Fruit fly (Drosophila melanogaster) Kc167 (cell line): Measurements from ENCODE around the gene CG7568.

Source experiments
- Myc ChIP-seq: fragments of >200 bp; optimal IDR thresholded peaks from 2 replicates; lab custom pipeline; 2017; ENCODE audit warnings: missing external identifiers
- Sin3A ChIP-seq: fragments of >200 bp; optimal IDR thresholded peaks from 2 replicates; lab custom pipeline; 2018; ENCODE audit warnings: missing external identifiers
- h ChIP-seq: fragments of >200 bp; optimal IDR thresholded peaks from 3 replicates; lab custom pipeline; 2018; ENCODE audit warnings: missing external identifiers
- insv ChIP-seq: fragments of >200 bp; optimal IDR thresholded peaks from 3 replicates; lab custom pipeline; 2018; ENCODE audit warnings: missing external identifiers
- psq ChIP-seq: fragments of >200 bp; optimal IDR thresholded peaks from 2 replicates; lab custom pipeline; 2017; ENCODE audit warnings: missing external identifiers
- ttk ChIP-seq: sonication (Bioruptor generic); optimal IDR thresholded peaks from 2 replicates; lab custom pipeline; 2017; ENCODE audit warnings: missing external identifiers

CG7568 gene

DNA sequence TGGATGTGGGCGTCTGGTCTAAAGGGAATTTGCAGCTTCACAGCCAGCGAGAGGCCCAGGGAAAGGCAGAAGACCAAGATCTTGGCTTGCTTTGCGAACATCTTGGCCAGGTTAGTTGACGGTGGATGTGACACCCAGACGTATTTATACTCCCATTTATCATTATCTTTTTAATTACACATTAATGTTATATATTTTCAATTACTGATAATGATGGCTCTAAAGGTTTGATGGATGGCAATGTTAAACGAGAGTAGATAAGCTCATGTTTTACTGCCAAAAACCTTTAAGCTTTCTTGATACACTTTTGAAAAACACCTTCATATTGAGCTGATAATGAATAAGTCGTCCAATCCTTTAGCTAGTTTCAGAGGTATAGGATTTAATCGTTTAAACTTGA lies 11.0 kb downstream of the CG7568 start, which contains the start of gene CG11470:
Gene CG11470 (minus strand): TSS at position 101 of the 400 bp plus-strand sequence.
- TF ChIP-seq Sin3A (lab: Kevin White, UChicago), result no peak
- no peak for TF ChIP-seq ttk (lab: Kevin White, UChicago)
- no peak for TF ChIP-seq h (lab: Kevin White, UChicago)
- TF ChIP-seq psq (lab: Kevin White, UChicago), result no peak
- no peak for TF ChIP-seq Myc
- TF ChIP-seq insv (lab: Kevin White, UChicago), result no peak

DNA sequence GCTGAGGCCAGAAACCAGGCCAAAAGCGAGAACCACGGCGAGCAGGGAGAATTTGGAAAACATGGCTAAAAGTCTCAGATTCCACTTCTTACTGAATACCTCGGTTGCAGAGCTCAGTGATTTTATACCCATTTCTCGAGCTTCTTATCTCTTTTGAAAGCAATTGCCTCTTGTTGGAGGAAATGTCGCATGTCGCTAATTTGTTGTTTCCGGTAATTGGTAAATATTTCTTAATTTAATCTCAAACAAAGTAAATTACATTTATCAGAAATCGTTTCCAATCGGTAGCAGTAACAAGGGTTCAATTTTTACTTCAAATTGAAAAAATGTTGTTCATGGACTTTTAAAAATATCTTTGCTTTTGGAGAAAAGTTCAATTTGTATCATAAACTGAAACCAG lies 12.7 kb downstream of the CG7568 start, which contains the start of gene CG7567:
Gene CG7567 (minus strand): TSS at position 101 of the 400 bp plus-strand sequence.
- TF ChIP-seq Sin3A (lab: Kevin White, UChicago) (no peak), ttk (lab: Kevin White, UChicago) (no peak), insv (lab: Kevin White, UChicago) (no peak), h (lab: Kevin White, UChicago) (no peak), psq (lab: Kevin White, UChicago) (no peak), Myc (no peak)

DNA sequence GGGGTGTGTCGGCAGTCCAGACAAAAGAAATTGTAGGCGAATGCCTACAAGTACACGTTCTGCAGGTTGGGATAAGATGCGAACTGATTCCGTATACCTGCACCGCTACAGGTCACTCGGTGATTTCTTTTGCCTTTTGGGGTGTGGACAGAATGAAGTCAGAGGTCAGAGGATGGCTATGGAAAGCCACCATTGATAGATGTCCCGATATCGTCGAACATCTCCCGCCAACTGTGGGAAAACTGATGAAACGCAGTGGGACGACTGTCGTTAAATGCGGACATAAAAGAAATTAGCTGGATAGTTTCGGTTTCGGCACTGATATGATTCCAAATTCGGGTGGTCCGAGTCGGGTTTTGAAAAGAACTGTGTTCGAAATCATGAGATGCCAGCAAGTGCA lies 13.9 kb downstream of the CG7568 start:
- TF ChIP-seq Sin3A (lab: Kevin White, UChicago) (no peak), Myc (no peak), psq (lab: Kevin White, UChicago) (no peak), h (lab: Kevin White, UChicago) (no peak), insv (lab: Kevin White, UChicago) (no peak), ttk (lab: Kevin White, UChicago) (no peak)

DNA sequence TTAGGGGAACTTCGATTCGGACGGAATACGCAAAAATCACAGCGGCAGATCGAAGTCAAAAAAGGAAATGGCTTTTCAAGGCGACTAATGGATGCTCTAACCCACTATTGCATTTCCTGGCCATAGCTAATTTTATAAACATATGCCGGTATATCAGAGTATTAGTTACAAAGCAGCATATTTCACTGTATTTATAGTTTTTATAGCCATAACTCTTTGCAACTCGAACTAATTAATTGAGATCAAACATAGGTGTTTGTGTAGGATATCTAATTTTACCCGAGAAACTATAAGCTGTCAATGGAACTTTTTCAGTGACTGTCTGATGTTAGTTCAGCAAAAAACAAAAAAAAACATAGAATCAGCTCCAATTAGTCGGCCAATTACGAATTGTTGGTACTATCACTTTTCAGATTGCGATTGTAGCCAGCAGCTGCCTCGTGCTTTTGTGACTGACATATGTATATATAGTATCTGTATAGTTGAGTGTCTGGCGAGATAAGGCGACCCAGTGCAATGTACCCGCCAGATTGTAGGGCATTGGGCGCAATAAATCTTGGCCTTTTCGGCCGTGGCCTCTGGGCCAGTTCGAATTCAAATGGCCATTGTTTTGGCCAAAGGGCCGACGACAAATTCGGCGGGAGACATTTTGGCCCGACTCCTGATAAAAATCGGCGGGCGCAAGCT lies 15.5 kb downstream of the CG7568 start:
- TF ChIP-seq ttk (lab: Kevin White, UChicago) (no peak), Myc (no peak), Sin3A (lab: Kevin White, UChicago) (no peak), insv (lab: Kevin White, UChicago) (no peak), h (lab: Kevin White, UChicago) (no peak), psq (lab: Kevin White, UChicago) (no peak)

DNA sequence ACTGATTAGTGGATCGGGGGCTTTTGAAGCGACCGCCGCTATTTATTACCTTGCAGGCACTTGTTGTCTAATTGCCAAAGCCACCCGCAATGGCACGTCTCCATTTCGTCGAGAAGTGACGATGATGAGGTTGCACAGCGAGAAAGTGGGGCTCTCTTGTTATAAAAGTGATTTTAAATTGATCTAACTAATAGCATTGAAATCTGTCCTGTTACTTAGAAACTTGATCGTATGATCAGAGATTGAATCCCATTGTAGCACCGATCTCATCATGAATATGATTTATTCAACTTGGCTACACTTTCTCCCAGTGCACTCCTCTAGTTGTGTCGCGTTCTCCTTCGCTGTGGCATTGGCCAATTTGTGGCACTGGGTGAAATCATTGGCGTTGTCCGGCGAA lies 16.4 kb downstream of the CG7568 start:
- no peak for TF ChIP-seq Sin3A (lab: Kevin White, UChicago)
- TF ChIP-seq psq (lab: Kevin White, UChicago), result no peak
- TF ChIP-seq h (lab: Kevin White, UChicago), result no peak
- no peak for TF ChIP-seq insv (lab: Kevin White, UChicago)
- no peak for TF ChIP-seq Myc
- TF ChIP-seq ttk (lab: Kevin White, UChicago), result no peak

DNA sequence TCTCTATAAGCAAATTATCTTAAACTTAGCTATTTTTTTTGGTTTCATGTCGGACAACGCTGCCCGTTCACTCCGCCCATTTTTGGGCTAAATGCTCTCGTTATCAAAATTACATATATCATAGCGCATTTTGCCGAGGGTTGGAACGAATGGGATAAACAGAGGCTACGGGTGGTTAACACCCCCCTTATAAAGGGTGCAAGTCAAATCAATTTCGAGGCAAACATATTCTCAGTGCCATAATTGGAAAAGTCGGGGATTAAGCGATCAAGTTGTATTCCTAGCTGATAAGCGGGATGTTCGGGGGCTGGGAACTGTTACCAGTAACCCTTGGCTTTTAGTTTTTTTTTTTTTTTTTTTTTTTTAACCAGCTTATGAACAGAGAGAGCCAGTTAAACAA lies 17.4 kb downstream of the CG7568 start:
- no peak for TF ChIP-seq ttk (lab: Kevin White, UChicago)
- no peak for TF ChIP-seq psq (lab: Kevin White, UChicago)
- no peak for TF ChIP-seq insv (lab: Kevin White, UChicago)
- no peak for TF ChIP-seq Sin3A (lab: Kevin White, UChicago)
- TF ChIP-seq Myc, result no peak
- TF ChIP-seq h (lab: Kevin White, UChicago), result no peak

DNA sequence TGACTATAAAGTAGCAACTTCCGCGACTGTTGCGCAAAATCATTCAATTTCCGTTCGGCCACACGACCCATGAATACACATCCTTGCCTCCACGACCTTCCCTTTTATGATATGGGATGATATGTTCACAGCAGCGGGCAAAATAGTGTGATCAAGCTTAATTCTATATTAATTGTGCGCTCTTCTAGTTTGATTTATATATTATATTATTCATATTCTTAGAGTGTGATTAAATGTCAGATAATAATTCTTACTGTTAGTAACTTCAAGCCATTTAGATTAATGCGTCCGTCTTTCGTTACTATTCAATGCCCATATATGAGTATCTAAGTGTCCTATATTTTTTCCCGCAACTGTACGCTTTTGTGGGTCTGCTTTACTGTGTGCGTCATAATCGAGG lies 19.2 kb downstream of the CG7568 start:
- TF ChIP-seq ttk (lab: Kevin White, UChicago) (no peak), h (lab: Kevin White, UChicago) (no peak)

DNA sequence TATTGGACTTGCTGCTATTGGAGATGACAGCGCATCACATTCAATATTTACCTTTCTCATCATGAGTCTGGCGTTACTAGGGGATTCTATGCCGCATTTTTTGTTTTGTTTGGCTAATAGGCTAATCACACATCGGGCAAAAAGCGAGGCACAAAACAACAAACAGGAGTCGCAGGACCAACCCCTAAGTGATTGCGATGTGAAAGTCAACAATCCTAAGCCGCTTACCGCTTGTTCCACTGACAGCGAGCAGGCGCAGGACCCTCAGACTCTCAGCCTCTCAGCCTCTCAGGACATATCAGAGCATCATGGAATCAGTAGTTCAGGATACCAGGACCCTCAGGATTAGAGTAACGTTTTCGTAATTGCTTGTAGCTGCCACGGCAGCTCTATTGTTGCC lies 24.7 kb downstream of the CG7568 start:
- TF ChIP-seq insv (lab: Kevin White, UChicago) (no peak), h (lab: Kevin White, UChicago) (no peak), ttk (lab: Kevin White, UChicago) (no peak), Sin3A (lab: Kevin White, UChicago) (no peak), Myc (no peak), psq (lab: Kevin White, UChicago) (no peak)

DNA sequence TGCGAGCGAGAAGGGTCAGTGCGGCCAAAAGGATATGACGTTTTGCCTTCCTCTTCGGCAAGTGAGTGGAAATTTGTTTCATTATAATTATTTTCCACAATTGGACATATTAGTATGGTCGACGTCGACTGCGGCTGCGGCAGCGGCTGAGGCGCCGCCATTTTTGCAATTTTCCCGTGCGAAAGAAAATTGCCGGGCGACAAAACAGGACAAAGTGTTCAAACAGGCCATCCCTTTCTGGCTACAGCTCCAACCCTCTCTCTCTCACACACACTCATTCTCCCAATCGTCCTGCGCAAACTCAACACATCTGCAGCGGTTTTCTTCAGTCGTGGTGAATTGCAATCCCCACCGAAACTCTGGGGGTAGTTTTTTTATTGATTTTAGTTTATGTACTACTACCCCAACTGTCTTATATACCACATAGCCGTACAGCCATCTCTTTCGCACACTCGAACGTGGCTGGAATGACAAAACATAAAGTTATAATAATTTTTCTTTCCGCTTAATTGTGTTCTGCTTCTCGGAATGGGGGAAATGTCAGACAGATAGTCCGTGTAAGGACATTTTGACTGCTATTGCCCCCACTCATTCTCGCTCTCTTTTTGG lies 28.5 kb downstream of the CG7568 start:
- no peak for TF ChIP-seq psq (lab: Kevin White, UChicago)
- TF ChIP-seq h (lab: Kevin White, UChicago), result no peak
- TF ChIP-seq Sin3A (lab: Kevin White, UChicago), result no peak
- no peak for TF ChIP-seq ttk (lab: Kevin White, UChicago)
- TF ChIP-seq Myc, result no peak
- TF ChIP-seq insv (lab: Kevin White, UChicago), result no peak

DNA sequence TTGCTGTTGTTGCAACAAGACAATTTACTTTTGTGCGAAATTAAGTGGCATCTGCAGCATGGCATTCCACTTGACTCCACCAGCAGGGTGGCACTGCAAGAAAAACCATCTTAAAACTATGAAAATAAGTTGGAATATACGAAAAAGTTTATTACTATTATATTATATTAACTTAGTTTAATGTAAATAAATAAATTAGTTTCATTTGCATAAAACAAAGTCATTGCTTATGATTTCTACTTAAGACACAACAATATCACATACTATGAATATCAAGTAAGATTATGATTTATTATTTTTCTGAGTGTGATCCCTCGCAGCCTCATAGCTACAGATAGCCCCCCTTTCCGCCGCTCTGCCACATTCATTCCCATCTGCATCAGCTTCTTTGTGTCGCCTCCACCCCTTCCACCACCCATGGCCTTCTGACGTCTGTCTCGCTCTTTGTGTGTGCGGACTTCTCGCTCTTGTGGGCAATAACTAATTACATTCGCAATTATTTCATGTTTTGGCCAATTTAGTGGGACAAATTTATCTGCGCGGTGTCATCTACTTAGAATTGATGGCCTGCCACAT lies 30.3 kb downstream of the CG7568 start:
- no peak for TF ChIP-seq ttk (lab: Kevin White, UChicago)
- TF ChIP-seq psq (lab: Kevin White, UChicago), result no peak
- no peak for TF ChIP-seq insv (lab: Kevin White, UChicago)
- TF ChIP-seq h (lab: Kevin White, UChicago), result no peak
- TF ChIP-seq Myc, result no peak
- TF ChIP-seq Sin3A (lab: Kevin White, UChicago), result no peak

DNA sequence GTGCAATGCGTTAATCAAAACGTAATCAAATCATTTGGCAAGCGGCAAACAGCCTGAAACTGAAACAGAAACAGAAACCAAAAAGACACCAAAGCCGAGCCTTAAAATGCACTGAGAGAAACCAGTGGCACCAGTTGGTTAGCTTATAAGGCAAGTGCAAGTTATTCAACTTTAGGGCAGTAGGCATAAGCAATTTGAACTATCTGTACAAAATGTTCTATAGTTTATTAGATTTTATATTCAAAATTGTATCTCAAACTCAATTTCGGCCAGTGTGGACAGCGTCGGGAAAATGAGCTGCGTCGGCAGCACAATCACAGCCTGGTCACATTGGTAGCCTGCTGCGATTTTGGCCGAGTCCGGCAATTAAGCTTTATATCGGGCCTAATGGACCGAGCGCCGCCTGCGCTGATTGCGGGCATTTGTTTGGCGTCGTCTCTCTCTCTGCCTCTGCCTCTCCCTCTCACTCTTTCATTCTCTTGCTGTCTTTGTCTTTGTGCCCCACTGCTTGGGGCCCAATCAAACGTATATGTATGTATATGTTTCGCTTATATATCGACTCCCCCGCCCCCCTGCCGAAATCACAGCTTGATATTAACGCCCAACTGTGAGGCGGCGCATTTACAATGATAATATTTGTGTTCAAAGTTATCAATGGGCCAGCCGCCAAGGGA lies 33.5 kb downstream of the CG7568 start:
- TF ChIP-seq ttk (lab: Kevin White, UChicago) (no peak), h (lab: Kevin White, UChicago) (no peak), psq (lab: Kevin White, UChicago) (no peak), Sin3A (lab: Kevin White, UChicago) (no peak), insv (lab: Kevin White, UChicago) (no peak), Myc (no peak)
